Worm (Caenorhabditis elegans): ENCODE data around the gene Y75B8A.37.

DNA sequence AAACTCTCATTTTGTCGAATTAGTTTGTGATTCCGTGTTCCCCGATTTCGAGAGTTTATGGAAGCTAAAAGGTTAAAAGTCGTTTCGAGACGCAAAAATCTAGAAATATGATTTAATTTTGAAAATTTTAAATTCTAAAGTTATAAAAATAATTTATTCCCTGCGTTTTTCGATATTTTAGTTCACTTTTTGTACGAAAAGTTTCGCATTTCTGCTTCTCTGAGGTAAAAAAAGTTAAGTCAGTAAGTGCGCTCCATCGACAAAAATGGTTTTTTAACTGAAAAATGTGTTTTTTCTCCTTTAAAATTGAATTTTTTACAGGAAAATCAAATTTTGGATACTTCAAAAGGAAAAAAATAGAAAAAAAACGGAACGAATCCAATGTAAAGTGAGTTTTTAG is 18.2 kb downstream of the Y75B8A.37 start, which contains the start of gene zip-1:
- TF ChIP-seq dao-5 (tag; optimal IDR thresholded peaks at IDR 0.05) (no peak), him-1 (tag; optimal IDR thresholded peaks at IDR 0.05) (no peak), W03F9.2 (tag; optimal IDR thresholded peaks at IDR 0.05) (no peak)

Data from whole organism, L4/young adult.